Fruit fly (Drosophila melanogaster) whole organism, pupa: ENCODE measurements around the gene Rh50.

Experiments used
- CG10348 ChIP-seq: fragments of 200-800 bp; sonication (Bioruptor generic); IDR thresholded peaks from 2 replicates; pipeline ENCODE4 v1.3.6; 2022; ENCODE audit warnings: missing biosample characterization, missing genetic modification characterization
- CG12605 ChIP-seq: fragments of 200-800 bp; sonication (Bioruptor generic); IDR thresholded peaks from 2 replicates; pipeline ENCODE4 v1.3.6; 2022; ENCODE audit warnings: missing biosample characterization, missing genetic modification characterization
- CG13204 ChIP-seq: fragments of 200-800 bp; sonication (Bioruptor generic); optimal IDR thresholded peaks from 2 replicates; lab custom pipeline; 2018; ENCODE audit warnings: missing biosample characterization, mild to moderate bottlenecking, missing genetic modification characterization, moderate library complexity
- CG14655 ChIP-seq: fragments of 200-800 bp; sonication (Bioruptor generic); optimal IDR thresholded peaks from 3 replicates; lab custom pipeline; 2017; ENCODE audit warnings: mild to moderate bottlenecking, missing biosample characterization, missing genetic modification reagents, missing genetic modification characterization
- CG17806 ChIP-seq: fragments of 200-800 bp; sonication (Bioruptor generic); optimal IDR thresholded peaks from 2 replicates; lab custom pipeline; 2018; ENCODE audit warnings: missing biosample characterization, mild to moderate bottlenecking, missing genetic modification characterization, moderate library complexity
- CG8159 ChIP-seq: fragments of 200-800 bp; sonication (Bioruptor generic); optimal IDR thresholded peaks from 3 replicates; lab custom pipeline; 2018; ENCODE audit warnings: missing biosample characterization, mild to moderate bottlenecking, missing genetic modification characterization, moderate library complexity
- CG8301 ChIP-seq: fragments of 200-800 bp; sonication (Bioruptor generic); optimal IDR thresholded peaks from 2 replicates; lab custom pipeline; 2018; ENCODE audit warnings: missing biosample characterization, mild to moderate bottlenecking, missing genetic modification characterization
- CG9948 ChIP-seq: fragments of 200-800 bp; sonication (Bioruptor generic); optimal IDR thresholded peaks from 2 replicates; lab custom pipeline; 2018; ENCODE audit warnings: missing biosample characterization, mild to moderate bottlenecking, missing genetic modification characterization, moderate library complexity
- D1 ChIP-seq: fragments of 200-800 bp; sonication (Bioruptor generic); optimal IDR thresholded peaks from 2 replicates; lab custom pipeline; 2018; ENCODE audit warnings: missing biosample characterization, mild to moderate bottlenecking, missing genetic modification characterization, moderate library complexity
- EcR ChIP-seq: fragments of 200-800 bp; sonication (Bioruptor generic); optimal IDR thresholded peaks from 3 replicates; lab custom pipeline; 2019; ENCODE audit warnings: missing biosample characterization, missing genetic modification characterization, mild to moderate bottlenecking, moderate library complexity, missing genetic modification reagents
- Ets98B ChIP-seq: fragments of 200-800 bp; sonication (Bioruptor generic); IDR thresholded peaks from 2 replicates; pipeline ENCODE4 v1.3.6; 2022; ENCODE audit warnings: missing biosample characterization, missing genetic modification characterization
- Pif1A ChIP-seq: fragments of 200-800 bp; sonication (Bioruptor generic); optimal IDR thresholded peaks from 3 replicates; lab custom pipeline; 2016; ENCODE audit warnings: missing biosample characterization, missing genetic modification characterization
- Pif1B ChIP-seq: fragments of 200-800 bp; sonication (Bioruptor generic); optimal IDR thresholded peaks from 3 replicates; lab custom pipeline; 2016; ENCODE audit warnings: missing biosample characterization, missing genetic modification characterization
- Snoo ChIP-seq: fragments of 200-800 bp; sonication (Bioruptor generic); optimal IDR thresholded peaks from 3 replicates; lab custom pipeline; 2017; ENCODE audit warnings: missing biosample characterization, mild to moderate bottlenecking, missing genetic modification characterization, inconsistent platforms

DNA sequence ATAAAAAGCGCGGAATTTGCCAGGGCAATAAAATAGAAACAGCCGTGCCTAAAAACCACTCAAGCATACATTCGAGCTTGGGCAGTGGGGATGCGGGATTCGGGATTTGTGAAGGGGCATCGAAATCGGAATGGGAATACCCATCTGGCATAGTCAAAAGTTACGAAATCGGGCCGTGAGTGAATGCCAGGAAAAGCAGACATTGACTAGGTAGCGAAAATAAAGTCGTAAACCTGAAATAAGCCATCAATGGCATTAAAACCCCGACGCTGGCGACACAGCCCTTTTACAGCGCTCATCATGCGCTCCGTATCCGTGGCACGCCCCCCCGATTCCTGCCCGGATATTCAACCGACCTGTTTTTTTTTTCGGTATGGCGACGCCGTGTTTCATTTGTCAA lies 14.4 kb downstream of the Rh50 start:
- TF ChIP-seq CG12605 (no peak), D1 (tag; lab: Kevin White, UChicago) (no peak), Pif1A (no peak), CG17806 (tag; lab: Kevin White, UChicago) (no peak), CG8159 (tag; lab: Kevin White, UChicago) (no peak), Ets98B (GFP tag; lab: Robert Waterston, UW) (no peak), CG9948 (tag; lab: Kevin White, UChicago) (no peak), CG10348 (GFP tag; lab: Robert Waterston, UW) (no peak), CG14655 (GFP tag; lab: Kevin White, UChicago) (no peak), EcR (GFP tag; lab: Kevin White, UChicago) (no peak), Pif1B (GFP tag; lab: Kevin White, UChicago) (no peak), Snoo (tag; lab: Kevin White, UChicago) (no peak), CG13204 (no peak), CG8301 (tag; lab: Kevin White, UChicago) (no peak)
